Fruit fly (Drosophila melanogaster) S2 (cell line): ENCODE data around the gene CG12698.

Experiments used
- CG8478 ChIP-seq: fragments of >200 bp; optimal IDR thresholded peaks from 2 replicates; lab custom pipeline; 2018
- CTCF ChIP-seq, 2 experiments: fragments of >200 bp; optimal IDR thresholded peaks; 2 replicates each; lab custom pipeline; 2018

DNA sequence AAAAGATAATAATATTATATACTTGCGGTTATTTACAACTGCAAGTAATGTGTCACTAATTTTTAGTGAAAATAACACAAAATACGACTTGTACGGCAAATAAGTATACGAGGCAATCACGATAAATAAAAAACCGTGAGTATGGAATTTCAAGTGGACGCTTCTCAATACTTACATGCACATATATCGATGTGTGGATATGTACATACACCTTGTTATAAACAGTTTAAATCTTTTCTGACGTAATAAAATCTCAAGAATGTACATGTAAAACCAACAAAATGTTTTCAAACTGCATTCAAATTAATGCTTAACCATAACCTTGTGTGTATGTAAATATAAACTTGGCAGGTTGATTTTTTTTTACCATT lies 13.4 kb upstream of the CG12698 start:
- TF ChIP-seq CG8478 (lab: Kevin White, UChicago) (no peak), CTCF (optimal IDR thresholded peaks at IDR 0.05; lab: Kevin White, UChicago) (no peak)
